Fruit fly (Drosophila melanogaster) whole organism, embryonic: ENCODE measurements around the gene CG7551.

Experiments used
- Ada2b ChIP-seq: fragments of 200-800 bp; sonication (Bioruptor generic); IDR thresholded peaks from 2 replicates; pipeline ENCODE4 v1.3.6; 2022; ENCODE audit warnings: missing biosample characterization, missing genetic modification characterization
- CG10147 ChIP-seq: fragments of 200-800 bp; sonication (Bioruptor generic); optimal IDR thresholded peaks from 2 replicates; lab custom pipeline; 2019; ENCODE audit warnings: missing biosample characterization, mild to moderate bottlenecking, missing genetic modification characterization, moderate library complexity
- CG10462 ChIP-seq: fragments of 200-800 bp; sonication (Bioruptor generic); optimal IDR thresholded peaks from 2 replicates; lab custom pipeline; 2016; ENCODE audit warnings: missing biosample characterization, missing genetic modification characterization
- CG11456 ChIP-seq: fragments of 200-800 bp; sonication (Bioruptor generic); IDR thresholded peaks from 3 replicates; pipeline ENCODE4 v1.3.6; 2022; ENCODE audit warnings: missing biosample characterization, missing genetic modification characterization
- CG14441 ChIP-seq: fragments of 200-800 bp; sonication (Bioruptor generic); IDR thresholded peaks from 2 replicates; pipeline ENCODE4 v1.3.6; 2022; ENCODE audit warnings: missing biosample characterization, missing genetic modification characterization
- CG1603 ChIP-seq: fragments of 200-800 bp; sonication (Bioruptor generic); optimal IDR thresholded peaks from 2 replicates; lab custom pipeline; 2019; ENCODE audit warnings: missing biosample characterization, mild to moderate bottlenecking, missing genetic modification characterization, moderate library complexity
- CG17186 ChIP-seq: fragments of 200-800 bp; sonication (Bioruptor generic); optimal IDR thresholded peaks from 3 replicates; lab custom pipeline; 2017; ENCODE audit warnings: missing biosample characterization, missing genetic modification reagents, missing genetic modification characterization
- CG17361 ChIP-seq: fragments of 200-800 bp; sonication (Bioruptor generic); IDR thresholded peaks from 3 replicates; pipeline ENCODE4 v1.3.6; 2022; ENCODE audit warnings: missing biosample characterization, missing genetic modification characterization
- CG17802 ChIP-seq: fragments of 200-800 bp; sonication (Bioruptor generic); optimal IDR thresholded peaks from 2 replicates; lab custom pipeline; 2018; ENCODE audit warnings: missing biosample characterization, mild to moderate bottlenecking, missing genetic modification characterization, moderate library complexity
- CG3065 ChIP-seq: fragments of 200-800 bp; sonication (Bioruptor generic); optimal IDR thresholded peaks from 2 replicates; lab custom pipeline; 2016; ENCODE audit warnings: missing biosample characterization, missing genetic modification characterization
- CG3281 ChIP-seq: fragments of 200-800 bp; sonication (Bioruptor generic); optimal IDR thresholded peaks from 3 replicates; lab custom pipeline; 2017; ENCODE audit warnings: missing biosample characterization, mild to moderate bottlenecking, missing genetic modification characterization
- CG3407 ChIP-seq: fragments of 200-800 bp; sonication (Bioruptor generic); optimal IDR thresholded peaks from 2 replicates; lab custom pipeline; 2018; ENCODE audit warnings: missing biosample characterization, mild to moderate bottlenecking, missing genetic modification characterization
- CG3726 ChIP-seq: fragments of 200-800 bp; sonication (Bioruptor generic); IDR thresholded peaks from 3 replicates; pipeline ENCODE4, ENCODE4 v1.3.6; 2022; ENCODE audit warnings: missing biosample characterization, missing genetic modification characterization
- CG6689 ChIP-seq: fragments of 200-800 bp; sonication (Bioruptor generic); IDR thresholded peaks from 2 replicates; pipeline ENCODE4 v1.3.6; 2022; ENCODE audit warnings: missing biosample characterization, missing genetic modification characterization
- CG7963 ChIP-seq: fragments of 200-800 bp; sonication (Bioruptor generic); IDR thresholded peaks from 3 replicates; pipeline ENCODE4 v1.3.6; 2022; ENCODE audit warnings: missing biosample characterization, missing genetic modification characterization; ENCODE audit not compliant: partially characterized antibody
- CG7987 ChIP-seq: fragments of 200-800 bp; sonication (Bioruptor generic); optimal IDR thresholded peaks from 2 replicates; lab custom pipeline; 2018; ENCODE audit warnings: missing biosample characterization, mild to moderate bottlenecking, missing genetic modification characterization, moderate library complexity
- CG8089 ChIP-seq: fragments of 200-800 bp; sonication (Bioruptor generic); optimal IDR thresholded peaks from 3 replicates; lab custom pipeline; 2016; ENCODE audit warnings: missing biosample characterization, missing genetic modification characterization
- D ChIP-seq, 2 experiments: fragments of 200-800 bp in 1 of 2; fragments of >200 bp in 1 of 2; sonication (Bioruptor generic) in 1 of 2; optimal IDR thresholded peaks; 2 replicates in 1 of 2; 3 replicates in 1 of 2; lab custom pipeline; 2017; ENCODE audit warnings: mild to moderate bottlenecking in 1 of 2, missing biosample characterization in 1 of 2, missing genetic modification characterization in 1 of 2, missing genetic modification reagents in 1 of 2
- Ets65A ChIP-seq: fragments of 200-800 bp; sonication (Bioruptor generic); peaks from one replicate; lab custom pipeline; 2016; ENCODE audit warnings: missing biosample characterization, missing genetic modification characterization
- Ets97D ChIP-seq: fragments of 200-800 bp; sonication (Bioruptor generic); optimal IDR thresholded peaks from 3 replicates; lab custom pipeline; 2016; ENCODE audit warnings: missing biosample characterization, missing genetic modification characterization
- Gug ChIP-seq: fragments of 200-800 bp; sonication (Bioruptor generic); IDR thresholded peaks from 4 replicates; pipeline ENCODE4 v1.3.6; 2022; ENCODE audit warnings: missing biosample characterization, missing genetic modification characterization
- HLHmδ ChIP-seq: fragments of 200-800 bp; sonication (Bioruptor generic); optimal IDR thresholded peaks from 2 replicates; lab custom pipeline; 2018; ENCODE audit warnings: missing biosample characterization, mild to moderate bottlenecking, missing genetic modification characterization, moderate library complexity
- Hr51 ChIP-seq, 2 experiments: fragments of 200-800 bp; sonication (Bioruptor generic); optimal IDR thresholded peaks; 2 replicates in 1 of 2; 3 replicates in 1 of 2; lab custom pipeline; 2016 to 2018; ENCODE audit warnings: missing biosample characterization in 2 of 2, missing genetic modification characterization in 2 of 2, mild to moderate bottlenecking in 1 of 2, moderate library complexity in 1 of 2
- Med ChIP-seq: fragments of 200-800 bp; sonication (Bioruptor generic); peaks from one replicate; lab custom pipeline; 2016; ENCODE audit warnings: missing biosample characterization, missing genetic modification characterization, mild to moderate bottlenecking, inconsistent platforms, moderate library complexity
- NK7.1 ChIP-seq: fragments of 200-800 bp; sonication (Bioruptor generic); optimal IDR thresholded peaks from 3 replicates; lab custom pipeline; 2016; ENCODE audit warnings: missing biosample characterization, missing genetic modification characterization
- Opbp ChIP-seq: fragments of 200-800 bp; sonication (Bioruptor generic); IDR thresholded peaks from 3 replicates; pipeline ENCODE4 v1.3.6; 2022; ENCODE audit warnings: missing biosample characterization, missing genetic modification characterization; ENCODE audit not compliant: partially characterized antibody
- PHDP ChIP-seq: fragments of 200-800 bp; sonication (Bioruptor generic); optimal IDR thresholded peaks from 3 replicates; lab custom pipeline; 2018; ENCODE audit warnings: missing biosample characterization, mild to moderate bottlenecking, missing genetic modification characterization, moderate library complexity
- bbx ChIP-seq: fragments of 200-800 bp; sonication (Bioruptor generic); IDR thresholded peaks from 2 replicates; pipeline ENCODE4 v1.3.6; 2022; ENCODE audit warnings: missing biosample characterization, missing genetic modification characterization; ENCODE audit not compliant: partially characterized antibody
- ci ChIP-seq: fragments of 200-800 bp; sonication (Bioruptor generic); IDR thresholded peaks from 3 replicates; pipeline ENCODE4 v1.3.6; 2022; ENCODE audit warnings: missing biosample characterization, missing genetic modification characterization
- crp ChIP-seq, 2 experiments: fragments of 200-800 bp; sonication (Bioruptor generic); optimal IDR thresholded peaks; 2 replicates in 1 of 2; 3 replicates in 1 of 2; lab custom pipeline; 2017; ENCODE audit warnings: missing biosample characterization in 2 of 2, missing genetic modification characterization in 2 of 2, mild to moderate bottlenecking in 1 of 2, moderate library complexity in 1 of 2
- dan ChIP-seq: fragments of 200-800 bp; sonication (Bioruptor generic); IDR thresholded peaks from 2 replicates; pipeline ENCODE4 v1.3.6; 2022; ENCODE audit warnings: missing biosample characterization, missing genetic modification characterization
- ems ChIP-seq: fragments of 200-800 bp; sonication (Bioruptor generic); optimal IDR thresholded peaks from 3 replicates; lab custom pipeline; 2016; ENCODE audit warnings: missing biosample characterization, missing genetic modification characterization
- esg ChIP-seq: fragments of 200-800 bp; sonication (Bioruptor generic); conservative IDR thresholded peaks from 2 replicates; pipeline ENCODE4 v1.3.6; 2022; ENCODE audit warnings: missing biosample characterization, missing genetic modification characterization
- gt ChIP-seq: fragments of 200-800 bp; sonication (Bioruptor generic); IDR thresholded peaks from 2 replicates; pipeline ENCODE4 v1.3.6; 2022; ENCODE audit warnings: missing biosample characterization, missing genetic modification characterization
- lmd ChIP-seq: fragments of 200-800 bp; sonication (Bioruptor generic); IDR thresholded peaks from 2 replicates; pipeline ENCODE4 v1.3.6; 2022; ENCODE audit warnings: missing biosample characterization, missing genetic modification characterization
- onecut ChIP-seq: fragments of 200-800 bp; sonication (Bioruptor generic); IDR thresholded peaks from 2 replicates; pipeline ENCODE4 v1.3.6; 2022; ENCODE audit warnings: missing biosample characterization, missing genetic modification characterization
- otp ChIP-seq: fragments of 200-800 bp; sonication (Bioruptor generic); IDR thresholded peaks from 3 replicates; pipeline ENCODE4, ENCODE4 v1.3.6; 2022; ENCODE audit warnings: missing biosample characterization, missing genetic modification characterization
- pan ChIP-seq, 4 experiments: fragments of >200 bp in 3 of 4; fragments of 200-800 bp in 1 of 4; sonication (Bioruptor generic) in 1 of 4; optimal IDR thresholded peaks in 3 of 4; IDR thresholded peaks in 1 of 4; 2 replicates each; pipeline versions ENCODE4 v1.3.6 to Lab custom; 2017 to 2022; ENCODE audit warnings: missing biosample characterization in 2 of 4, missing genetic modification characterization in 2 of 4, mixed read lengths in 1 of 4
- phol ChIP-seq: fragments of 200-800 bp; sonication (Bioruptor generic); optimal IDR thresholded peaks from 3 replicates; lab custom pipeline; 2018; ENCODE audit warnings: missing biosample characterization, mild to moderate bottlenecking, missing genetic modification characterization, moderate library complexity
- row ChIP-seq: fragments of 200-800 bp; sonication (Bioruptor generic); IDR thresholded peaks from 3 replicates; pipeline ENCODE4 v1.3.6; 2022; ENCODE audit warnings: missing biosample characterization, missing genetic modification characterization
- sens ChIP-seq: fragments of 200-800 bp; sonication (Bioruptor generic); peaks from one replicate; lab custom pipeline; 2016; ENCODE audit warnings: missing biosample characterization, missing genetic modification characterization
- slou ChIP-seq: fragments of 200-800 bp; sonication (Bioruptor generic); optimal IDR thresholded peaks from 3 replicates; lab custom pipeline; 2016; ENCODE audit warnings: missing biosample characterization, missing genetic modification characterization
- toy ChIP-seq: fragments of 200-800 bp; sonication (Bioruptor generic); IDR thresholded peaks from 2 replicates; pipeline ENCODE4 v1.3.6; 2022; ENCODE audit warnings: missing biosample characterization, missing genetic modification characterization
- wdn ChIP-seq: fragments of 200-800 bp; sonication (Bioruptor generic); IDR thresholded peaks from 2 replicates; pipeline ENCODE4 v1.3.6; 2022; ENCODE audit warnings: missing biosample characterization, missing genetic modification characterization
- wek ChIP-seq: fragments of 200-800 bp; sonication (Bioruptor generic); optimal IDR thresholded peaks from 3 replicates; lab custom pipeline; 2018; ENCODE audit warnings: missing biosample characterization, mild to moderate bottlenecking, missing genetic modification characterization, moderate library complexity
- zen ChIP-seq: fragments of 200-800 bp; sonication (Bioruptor generic); optimal IDR thresholded peaks from 3 replicates; lab custom pipeline; 2018; ENCODE audit warnings: missing biosample characterization, mild to moderate bottlenecking, missing genetic modification characterization, moderate library complexity
- zen2 ChIP-seq: fragments of 200-800 bp; sonication (Bioruptor generic); IDR thresholded peaks from 3 replicates; pipeline ENCODE4 v1.3.6; 2022; ENCODE audit warnings: missing biosample characterization, missing genetic modification characterization; ENCODE audit not compliant: partially characterized antibody
- zfh1 ChIP-seq: fragments of 200-800 bp; sonication (Bioruptor generic); IDR thresholded peaks from 3 replicates; pipeline ENCODE4 v1.3.6; 2022; ENCODE audit warnings: missing biosample characterization, missing genetic modification characterization

CG7551 gene

DNA sequence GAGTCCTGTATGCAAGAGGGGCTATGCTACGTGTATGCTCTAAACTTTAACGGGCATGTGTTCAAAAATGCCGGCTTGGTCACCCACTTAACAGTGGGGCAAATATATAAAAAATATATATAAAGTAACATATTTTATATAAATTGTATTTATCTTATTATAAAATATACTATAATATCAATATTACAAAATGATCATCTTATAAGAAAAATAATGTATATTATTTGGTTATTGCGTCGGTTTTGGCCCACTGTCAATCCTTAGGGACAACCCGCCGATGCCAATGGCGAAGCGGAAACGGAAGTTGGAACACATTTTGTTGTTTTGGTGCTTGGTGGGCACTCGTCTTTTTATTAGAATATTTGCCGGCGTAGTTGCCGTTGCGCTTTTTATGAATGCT is 7.8 kb upstream of the CG7551 start (continued):
- TF ChIP-seq esg (GFP tag; lab: Robert Waterston, UW): no peak
- TF ChIP-seq CG8089 (GFP tag; lab: Kevin White, UChicago): no peak
- no peak for TF ChIP-seq CG10462 (GFP tag; lab: Kevin White, UChicago)
- no peak for TF ChIP-seq toy (GFP tag; lab: Robert Waterston, UW)
- no peak for TF ChIP-seq CG17802 (tag; lab: Kevin White, UChicago)
- TF ChIP-seq CG7963 (GFP tag; lab: Robert Waterston, UW): no peak
- TF ChIP-seq NK7.1 (GFP tag; lab: Kevin White, UChicago): no peak
- peak; percentile 49 for TF ChIP-seq row (GFP tag; lab: Robert Waterston, UW)
- TF ChIP-seq Gug (GFP tag; lab: Robert Waterston, UW): no peak
- TF ChIP-seq bbx (GFP tag; lab: Robert Waterston, UW): no peak
- TF ChIP-seq Ada2b: 0 out of 2 replicates have a peak, but pooled peaks have one; percentile 7
- no peak for TF ChIP-seq D (optimal IDR thresholded peaks at IDR 0.05; lab: Kevin White, UChicago)
- TF ChIP-seq D (GFP tag; optimal IDR thresholded peaks at IDR 0.05; lab: Kevin White, UChicago): peak; percentile 30
- TF ChIP-seq pan (optimal IDR thresholded peaks at IDR 0.05; lab: Kevin White, UChicago): no peak
- TF ChIP-seq pan (GFP tag; optimal IDR thresholded peaks at IDR 0.05 in 1 of 2, IDR thresholded peaks at IDR 0.05 in 1 of 2): peak in 1 of 2 experiments; percentile 29
- peak; percentile 26 for TF ChIP-seq zen (tag; lab: Kevin White, UChicago)
- TF ChIP-seq CG3065: no peak
- TF ChIP-seq HLHmδ (GFP tag; lab: Kevin White, UChicago): no peak
- peak; percentile 40 for TF ChIP-seq CG3281 (GFP tag; lab: Kevin White, UChicago)
- no peak for TF ChIP-seq lmd (GFP tag; lab: Robert Waterston, UW)
- TF ChIP-seq CG17361 (GFP tag; lab: Robert Waterston, UW): peak; percentile 50; the same call in 1 of the 3 replicates
- peak; percentile 72 for TF ChIP-seq sens (GFP tag; lab: Kevin White, UChicago)
- TF ChIP-seq gt (GFP tag; lab: Robert Waterston, UW): no peak
- TF ChIP-seq crp (GFP tag; optimal IDR thresholded peaks at IDR 0.05; lab: Kevin White, UChicago): no peak
- no peak for TF ChIP-seq slou (GFP tag; lab: Kevin White, UChicago)
- no peak for TF ChIP-seq CG3726 (GFP tag; lab: Robert Waterston, UW)
- TF ChIP-seq Ets65A (GFP tag; lab: Kevin White, UChicago): no peak
- TF ChIP-seq Hr51 (GFP tag; optimal IDR thresholded peaks at IDR 0.05; lab: Kevin White, UChicago): peak in 1 of 2 experiments; percentile 53
- no peak for TF ChIP-seq dan (GFP tag; lab: Robert Waterston, UW)
- TF ChIP-seq ems (GFP tag; lab: Kevin White, UChicago): no peak
- TF ChIP-seq, all 482 proteins: peak for 111

DNA sequence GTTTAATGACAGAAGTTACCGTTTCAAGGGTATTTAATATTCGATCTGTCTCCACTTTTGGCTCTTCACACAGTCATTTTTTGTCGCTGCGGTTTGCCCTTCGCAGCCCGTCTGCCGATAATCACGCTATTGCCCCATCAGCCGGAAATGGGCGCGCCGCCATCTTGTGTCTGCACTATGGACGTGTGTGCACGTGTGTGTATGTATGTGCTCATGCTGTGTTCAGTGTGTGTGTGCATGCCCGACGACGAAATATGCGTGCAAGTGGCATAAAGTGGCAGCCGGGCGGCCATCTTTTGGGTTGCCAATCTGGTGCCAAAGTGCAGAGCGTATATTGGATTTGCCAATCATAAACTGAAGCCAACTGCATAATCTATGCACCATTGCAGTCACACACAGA is 3.8 kb upstream of the CG7551 start:
- TF ChIP-seq otp (GFP tag; lab: Robert Waterston, UW) (0 out of 3 replicates have a peak, but pooled peaks have one; percentile 25), CG1603 (tag; lab: Kevin White, UChicago) (peak; percentile 22), CG6689 (no peak), phol (tag; lab: Kevin White, UChicago) (peak; percentile 67), CG10147 (GFP tag; lab: Kevin White, UChicago) (no peak), CG3407 (GFP tag; lab: Kevin White, UChicago) (no peak), zen2 (GFP tag; lab: Robert Waterston, UW) (no peak), ci (GFP tag; lab: Robert Waterston, UW) (peak; percentile 55; the same call in 1 of the 3 replicates), PHDP (no peak), zfh1 (GFP tag; lab: Robert Waterston, UW) (0 out of 3 replicates have a peak, but pooled peaks have one; percentile 10), CG17361 (GFP tag; lab: Robert Waterston, UW) (no peak), CG14441 (GFP tag; lab: Robert Waterston, UW) (peak; percentile 42), wdn (no peak), Med (GFP tag; lab: Kevin White, UChicago) (peak; percentile 57), Ets97D (GFP tag; lab: Kevin White, UChicago) (peak; percentile 70), CG17186 (no peak), CG7963 (GFP tag; lab: Robert Waterston, UW) (no peak), Ets65A (GFP tag; lab: Kevin White, UChicago) (peak; percentile 76), CG11456 (GFP tag; lab: Robert Waterston, UW) (peak; percentile 54; the same call in 1 of the 3 replicates), wek (GFP tag; lab: Kevin White, UChicago) (peak; percentile 17), CG3726 (GFP tag; lab: Robert Waterston, UW) (no peak), onecut (GFP tag; lab: Robert Waterston, UW) (peak; percentile 16; the same call in 1 of the 2 replicates), Opbp (GFP tag; lab: Robert Waterston, UW) (0 out of 3 replicates have a peak, but pooled peaks have one; percentile 16), HLHmδ (GFP tag; lab: Kevin White, UChicago) (peak; percentile 70), CG7987 (GFP tag; lab: Kevin White, UChicago) (peak; percentile 31)
